Worm (Caenorhabditis elegans) whole organism, midembryonic: ENCODE data around the gene Y60A9.1.

ENCODE experiments used
- T22C8.4 ChIP-seq: fragments of 200-800 bp; sonication (Bioruptor generic); IDR thresholded peaks from 2 replicates; pipeline ENCODE4 v1.3.6; 2022; ENCODE audit warnings: missing genetic modification characterization, missing compliant biosample characterization
- cog-1 ChIP-seq: sonication (generic microtip); optimal IDR thresholded peaks from 2 replicates; lab custom pipeline; 2016; ENCODE audit warnings: missing genetic modification characterization, missing compliant biosample characterization
- flt-1 ChIP-seq: fragments of 200-800 bp; sonication (Bioruptor generic); IDR thresholded peaks from 2 replicates; pipeline ENCODE4 v1.3.6; 2022; ENCODE audit warnings: missing genetic modification characterization, missing compliant biosample characterization
- klf-2 ChIP-seq: fragments of 200-800 bp; sonication (Bioruptor generic); conservative IDR thresholded peaks from 2 replicates; pipeline ENCODE4 v1.3.6; 2022; ENCODE audit warnings: missing genetic modification reagents, missing genetic modification characterization, missing compliant biosample characterization
- med-1 ChIP-seq: sonication (generic microtip); optimal IDR thresholded peaks from 2 replicates; lab custom pipeline; 2017; ENCODE audit warnings: missing genetic modification characterization, mild to moderate bottlenecking, missing compliant biosample characterization, antibody characterized with exemption, missing genetic modification reagents; ENCODE audit not compliant: insufficient read depth
- ref-1 ChIP-seq: fragments of 200-800 bp; sonication (Bioruptor generic); conservative IDR thresholded peaks from 2 replicates; pipeline ENCODE4 v1.3.6; 2022; ENCODE audit warnings: missing genetic modification reagents, missing genetic modification characterization, missing compliant biosample characterization
- tab-1 ChIP-seq: fragments of 200-800 bp; sonication (Bioruptor generic); IDR thresholded peaks from 2 replicates; pipeline ENCODE4 v1.3.6; 2022; ENCODE audit warnings: missing genetic modification characterization, missing compliant biosample characterization
- ztf-23 ChIP-seq: fragments of 200-800 bp; sonication (Bioruptor generic); IDR thresholded peaks from 2 replicates; pipeline ENCODE4 v1.3.6; 2022; ENCODE audit warnings: missing genetic modification reagents, missing genetic modification characterization, missing compliant biosample characterization
- ztf-29 ChIP-seq: fragments of 200-800 bp; sonication (Bioruptor generic); IDR thresholded peaks from 2 replicates; pipeline ENCODE4 v1.3.6; 2022; ENCODE audit warnings: missing genetic modification reagents, missing genetic modification characterization, missing compliant biosample characterization

The Y60A9.1 gene

DNA sequence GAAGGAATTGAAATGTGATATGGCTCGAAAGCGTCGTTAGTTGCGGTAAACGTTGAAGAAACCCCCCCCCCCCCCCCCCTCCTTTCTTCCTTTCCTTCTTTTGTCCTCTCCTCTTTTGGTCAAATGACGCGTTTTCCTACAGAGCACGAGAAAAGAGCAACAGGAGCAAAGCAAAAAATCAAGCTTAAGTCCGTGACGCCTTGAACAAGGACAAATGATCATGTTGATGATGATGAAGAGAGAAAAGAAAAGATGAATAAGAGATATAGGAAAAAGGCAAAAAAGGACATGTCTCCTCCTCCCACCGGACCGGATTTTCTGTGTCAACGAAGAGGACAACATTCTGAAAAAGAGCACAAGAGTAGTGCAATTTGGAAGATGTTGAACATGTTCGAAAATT lies 35.6 kb downstream of the Y60A9.1 start:
- no peak for TF ChIP-seq med-1 (GFP tag; lab: Kevin White, UChicago)

DNA sequence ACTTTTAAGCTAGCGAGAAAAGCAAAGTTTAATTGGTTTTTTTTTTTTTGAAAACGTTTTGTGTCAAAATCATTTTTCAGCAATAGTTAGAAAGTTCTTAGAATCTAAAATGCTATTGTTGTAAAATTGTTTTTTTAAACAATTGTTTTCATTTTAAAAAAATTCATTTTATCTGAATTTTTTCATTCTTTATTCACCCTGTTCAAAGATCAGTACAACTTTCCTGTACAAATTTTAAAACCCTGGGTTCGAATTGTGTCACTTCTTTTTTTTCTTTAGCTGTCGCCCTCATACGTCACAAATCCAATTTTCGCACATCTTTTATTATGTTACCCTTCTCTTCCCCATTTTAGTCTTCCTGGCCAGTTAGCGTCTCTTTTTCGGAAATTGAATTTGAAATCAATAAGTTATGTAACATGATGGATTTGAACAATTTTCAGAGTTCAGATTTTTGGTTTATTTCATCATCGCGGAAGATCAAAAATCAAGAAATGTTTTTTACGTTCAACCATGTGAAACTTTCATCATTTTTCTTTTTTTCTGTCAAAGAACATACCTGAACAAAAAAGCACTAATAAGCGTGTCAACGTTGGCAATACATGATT lies 38.4 kb downstream of the Y60A9.1 start:
- no peak for TF ChIP-seq T22C8.4 (GFP tag; lab: Robert Waterston, UW)
- no peak for TF ChIP-seq med-1 (GFP tag; lab: Kevin White, UChicago)
- no peak for TF ChIP-seq flt-1 (GFP tag; lab: Robert Waterston, UW)
- no peak for TF ChIP-seq ztf-29
- no peak for TF ChIP-seq klf-2
- no peak for TF ChIP-seq ref-1
- TF ChIP-seq cog-1 = no peak

DNA sequence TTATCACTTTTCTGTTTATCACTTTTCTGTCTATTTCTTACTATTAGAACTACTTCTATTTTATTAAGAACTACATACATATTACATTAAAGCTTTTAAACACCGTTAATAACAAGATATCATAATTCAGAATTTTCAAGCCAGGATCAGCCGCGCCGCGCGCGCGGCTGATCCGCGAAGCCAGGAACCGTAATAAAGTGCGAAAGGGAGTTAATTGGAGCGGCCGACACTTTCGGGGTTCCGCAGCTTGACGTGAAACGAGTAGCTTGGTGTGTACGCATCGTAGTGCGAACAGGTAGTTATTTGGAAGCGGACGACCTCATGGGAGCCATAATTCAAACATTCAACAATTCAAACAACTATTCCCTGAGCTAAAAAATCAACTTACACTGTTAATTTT lies 40.1 kb downstream of the Y60A9.1 start:
- TF ChIP-seq cog-1 (no peak), ztf-29 (no peak), ztf-23 (GFP tag; lab: Robert Waterston, UW) (no peak), flt-1 (GFP tag; lab: Robert Waterston, UW) (no peak), T22C8.4 (GFP tag; lab: Robert Waterston, UW) (no peak), ref-1 (no peak), med-1 (GFP tag; lab: Kevin White, UChicago) (no peak), klf-2 (no peak), tab-1 (GFP tag; lab: Robert Waterston, UW) (no peak)

DNA sequence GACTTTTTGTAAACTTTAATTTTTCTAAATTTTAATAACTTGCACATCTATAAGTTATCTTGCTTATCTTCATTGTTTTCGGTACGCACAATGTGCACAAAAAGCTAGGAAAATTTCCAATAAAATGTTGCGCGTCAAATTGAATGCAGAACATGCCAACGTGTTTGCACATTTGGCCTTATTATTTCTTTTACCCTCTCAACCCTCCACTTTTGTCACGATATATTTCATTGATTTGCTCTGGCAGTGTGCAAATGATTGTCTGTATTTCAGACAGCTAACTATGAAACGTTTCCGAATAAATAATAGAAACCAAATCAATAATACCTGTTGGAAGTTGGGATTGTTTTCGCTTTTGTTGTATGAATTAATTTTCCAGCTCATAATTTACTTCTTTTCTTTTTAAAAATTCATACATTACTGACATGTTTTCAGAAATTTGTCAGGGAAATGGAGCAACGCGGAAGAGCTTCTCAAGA lies 45.4 kb downstream of the Y60A9.1 start, which contains the start of gene wdr-5.2:
Gene wdr-5.2, plus strand, starts transcription at position 429 of the 479 bp plus-strand sequence.
- TF ChIP-seq ref-1 = no peak
- no peak for TF ChIP-seq ztf-23 (GFP tag; lab: Robert Waterston, UW)
- TF ChIP-seq T22C8.4 (GFP tag; lab: Robert Waterston, UW) = no peak
- TF ChIP-seq cog-1 = no peak
- no peak for TF ChIP-seq flt-1 (GFP tag; lab: Robert Waterston, UW)
- TF ChIP-seq ztf-29 = no peak
- TF ChIP-seq tab-1 (GFP tag; lab: Robert Waterston, UW) = no peak
- TF ChIP-seq klf-2 = no peak
- TF ChIP-seq med-1 (GFP tag; lab: Kevin White, UChicago) = no peak

DNA sequence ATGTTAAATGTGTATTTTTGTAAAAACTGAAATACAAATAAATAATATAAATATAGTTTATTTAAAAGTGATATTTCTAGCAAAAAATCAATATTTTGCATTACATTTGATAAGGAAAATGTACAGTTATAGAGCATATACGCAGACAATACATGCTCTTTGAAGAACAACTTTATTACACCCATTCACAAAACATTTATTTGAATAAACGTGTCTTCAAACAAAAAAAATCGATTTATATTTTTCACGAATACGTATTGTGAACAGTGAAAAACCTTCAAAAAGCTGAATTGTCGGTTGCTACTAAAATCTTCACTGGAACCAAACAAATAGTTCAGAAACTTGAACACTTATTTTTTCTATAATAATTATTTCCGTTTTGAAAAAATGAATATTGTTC lies 47.6 kb downstream of the Y60A9.1 start, which contains the start of gene K04G11.3:
Gene K04G11.3, minus strand, starts transcription at position 101 of the 400 bp plus-strand sequence.
- TF ChIP-seq ref-1 (no peak), T22C8.4 (GFP tag; lab: Robert Waterston, UW) (no peak), med-1 (GFP tag; lab: Kevin White, UChicago) (no peak), flt-1 (GFP tag; lab: Robert Waterston, UW) (no peak), ztf-29 (no peak), klf-2 (no peak)
